Fruit fly (Drosophila melanogaster) whole organism: ENCODE results near the gene Bet3.

ENCODE experiments used
- CG8478 ChIP-seq: fragments of >200 bp; optimal IDR thresholded peaks from 2 replicates; lab custom pipeline; 2018; ENCODE audit warnings: inconsistent platforms
- Dll ChIP-seq: fragments of >200 bp; optimal IDR thresholded peaks from 2 replicates; lab custom pipeline; 2017
- EcR ChIP-seq, 2 experiments: fragments of >200 bp; optimal IDR thresholded peaks; 2 replicates each; lab custom pipeline; 2017; ENCODE audit warnings: missing biosample characterization in 2 of 2, missing genetic modification characterization in 2 of 2, missing genetic modification reagents in 2 of 2
- psq ChIP-seq: fragments of >200 bp; optimal IDR thresholded peaks from 2 replicates; lab custom pipeline; 2017
- usp ChIP-seq: fragments of >200 bp; optimal IDR thresholded peaks from 2 replicates; lab custom pipeline; 2017; ENCODE audit warnings: missing biosample characterization, missing genetic modification characterization, mixed read lengths

dm6 chr3L:9431848-9432623 is 10.0 kb downstream of the Bet3 start:
- TF ChIP-seq Dll (lab: Kevin White, UChicago): no peak
- TF ChIP-seq usp (GFP tag; lab: Kevin White, UChicago): no peak
- TF ChIP-seq psq (lab: Kevin White, UChicago): no peak
- no peak for TF ChIP-seq CG8478 (lab: Kevin White, UChicago)
- no peak for TF ChIP-seq EcR (GFP tag; optimal IDR thresholded peaks at IDR 0.05; lab: Kevin White, UChicago)
